Worm (Caenorhabditis elegans) whole organism, L1 larva: Measurements from ENCODE around the gene ZK795.2.

Source experiments
- C16A3.4 ChIP-seq: fragments of 150-350 bp; optimal IDR thresholded peaks from 2 replicates; lab custom pipeline; 2014; ENCODE audit warnings: missing biosample characterization, missing genetic modification characterization
- F16B12.6 ChIP-seq: fragments of 150-350 bp; optimal IDR thresholded peaks from 2 replicates; lab custom pipeline; 2014; ENCODE audit warnings: missing biosample characterization, missing genetic modification characterization
- aha-1 ChIP-seq: fragments of 150-350 bp; optimal IDR thresholded peaks from 2 replicates; lab custom pipeline; 2014; ENCODE audit warnings: missing biosample characterization, missing genetic modification characterization
- alr-1 ChIP-seq: fragments of 200-800 bp; sonication (Bioruptor generic); optimal IDR thresholded peaks from 2 replicates; lab custom pipeline; 2018; ENCODE audit warnings: borderline replicate concordance, mild to moderate bottlenecking, missing genetic modification characterization, missing compliant biosample characterization
- aly-2 ChIP-seq: fragments of 150-350 bp; optimal IDR thresholded peaks from 2 replicates; lab custom pipeline; 2014; ENCODE audit warnings: missing biosample characterization, missing genetic modification characterization
- ama-1 ChIP-seq: fragments of 150-350 bp; optimal IDR thresholded peaks from 2 replicates; lab custom pipeline; 2014
- blmp-1 ChIP-seq: fragments of 150-350 bp; optimal IDR thresholded peaks from 2 replicates; lab custom pipeline; 2014; ENCODE audit warnings: missing biosample characterization, missing genetic modification characterization
- ceh-8 ChIP-seq: fragments of 200-800 bp; sonication (Bioruptor generic); optimal IDR thresholded peaks from 2 replicates; lab custom pipeline; 2018; ENCODE audit warnings: mild to moderate bottlenecking, missing genetic modification characterization, moderate library complexity, missing compliant biosample characterization
- dsc-1 ChIP-seq: sonication (generic microtip); optimal IDR thresholded peaks from 2 replicates; lab custom pipeline; 2016; ENCODE audit warnings: mild to moderate bottlenecking, missing genetic modification characterization, missing compliant biosample characterization
- efl-1 ChIP-seq, 4 experiments: fragments of 150-350 bp; optimal IDR thresholded peaks in 3 of 4; peaks in 1 of 4; 1 replicate in 1 of 4; 2 replicates in 3 of 4; lab custom pipeline; 2014; ENCODE audit warnings: missing biosample characterization in 2 of 4, missing genetic modification characterization in 2 of 4, missing genetic modification reagents in 2 of 4
- efl-3 ChIP-seq: fragments of 200-800 bp; sonication (Bioruptor generic); optimal IDR thresholded peaks from 2 replicates; lab custom pipeline; 2018; ENCODE audit warnings: mild to moderate bottlenecking, missing genetic modification characterization, missing compliant biosample characterization
- egl-13 ChIP-seq: sonication (generic microtip); optimal IDR thresholded peaks from 2 replicates; lab custom pipeline; 2016; ENCODE audit warnings: missing genotype, missing genetic modification reagents, missing genetic modification characterization, missing compliant biosample characterization
- elt-3 ChIP-seq, 6 experiments: fragments of 150-350 bp in 1 of 6; sonication (generic microtip); optimal IDR thresholded peaks; 2 replicates each; lab custom pipeline; 2017 to 2018; ENCODE audit warnings: missing biosample characterization in 6 of 6, missing genetic modification characterization in 6 of 6, inconsistent platforms in 1 of 6
- fkh-10 ChIP-seq: sonication (generic microtip); optimal IDR thresholded peaks from 2 replicates; lab custom pipeline; 2017; ENCODE audit warnings: missing biosample characterization, missing genetic modification reagents, missing genetic modification characterization
- fkh-4 ChIP-seq: sonication (generic microtip); optimal IDR thresholded peaks from 2 replicates; lab custom pipeline; 2016; ENCODE audit warnings: missing compliant biosample characterization, missing genetic modification characterization, borderline replicate concordance
- fkh-8 ChIP-seq: sonication (generic microtip); optimal IDR thresholded peaks from 2 replicates; lab custom pipeline; 2016; ENCODE audit warnings: mild to moderate bottlenecking, missing genetic modification characterization, missing compliant biosample characterization
- fos-1 ChIP-seq: fragments of 150-350 bp; optimal IDR thresholded peaks from 2 replicates; lab custom pipeline; 2014; ENCODE audit warnings: missing biosample characterization, missing genetic modification characterization
- hlh-17 ChIP-seq: fragments of 200-800 bp; sonication (Bioruptor generic); optimal IDR thresholded peaks from 2 replicates; lab custom pipeline; 2018; ENCODE audit warnings: missing genetic modification characterization, mild to moderate bottlenecking, missing compliant biosample characterization, moderate library complexity, borderline replicate concordance
- irx-1 ChIP-seq: sonication (generic microtip); optimal IDR thresholded peaks from 2 replicates; lab custom pipeline; 2016; ENCODE audit warnings: missing genetic modification characterization, missing compliant biosample characterization
- isw-1 ChIP-seq: fragments of 200-800 bp; sonication (Bioruptor generic); IDR thresholded peaks from 2 replicates; pipeline ENCODE4 v1.3.6; 2022; ENCODE audit warnings: missing genetic modification characterization, missing compliant biosample characterization
- jun-1 ChIP-seq: fragments of 150-350 bp; optimal IDR thresholded peaks from 2 replicates; lab custom pipeline; 2014; ENCODE audit warnings: missing biosample characterization, missing genetic modification reagents, missing genetic modification characterization
- lin-14 ChIP-seq: fragments of 200-800 bp; sonication (Bioruptor generic); optimal IDR thresholded peaks from 2 replicates; lab custom pipeline; 2018; ENCODE audit warnings: mild to moderate bottlenecking, missing genetic modification characterization, moderate library complexity, missing compliant biosample characterization
- lin-39 ChIP-seq: fragments of 150-350 bp; optimal IDR thresholded peaks from 2 replicates; lab custom pipeline; 2014; ENCODE audit warnings: missing biosample characterization, missing genetic modification reagents, missing genetic modification characterization
- mdl-1 ChIP-seq, 2 experiments: fragments of 150-350 bp; optimal IDR thresholded peaks; 2 replicates each; lab custom pipeline; 2014 to 2017; ENCODE audit warnings: missing biosample characterization in 2 of 2, missing genetic modification characterization in 2 of 2, inconsistent platforms in 1 of 2
- nhr-19 ChIP-seq: fragments of 200-800 bp; sonication (Bioruptor generic); conservative IDR thresholded peaks from 2 replicates; pipeline ENCODE4 v1.3.6; 2022; ENCODE audit warnings: missing genetic modification characterization, missing compliant biosample characterization
- nhr-20 ChIP-seq: sonication (generic microtip); optimal IDR thresholded peaks from 2 replicates; lab custom pipeline; 2016; ENCODE audit warnings: mild to moderate bottlenecking, missing genetic modification characterization, missing compliant biosample characterization
- nhr-84 ChIP-seq: sonication (generic microtip); optimal IDR thresholded peaks from 2 replicates; lab custom pipeline; 2017; ENCODE audit warnings: missing biosample characterization, missing genetic modification characterization
- nhr-85 ChIP-seq: sonication (generic microtip); peaks from one replicate; lab custom pipeline; 2016; ENCODE audit warnings: missing genetic modification characterization, inconsistent platforms, missing compliant biosample characterization
- nhr-90 ChIP-seq: sonication (generic microtip); optimal IDR thresholded peaks from 2 replicates; lab custom pipeline; 2016; ENCODE audit warnings: mild to moderate bottlenecking, missing genetic modification characterization, missing compliant biosample characterization; ENCODE audit not compliant: poor library complexity
- sox-4 ChIP-seq: sonication (generic microtip); optimal IDR thresholded peaks from 2 replicates; lab custom pipeline; 2016; ENCODE audit warnings: missing genetic modification characterization, missing compliant biosample characterization
- unc-30 ChIP-seq: sonication (generic microtip); optimal IDR thresholded peaks from 2 replicates; lab custom pipeline; 2017; ENCODE audit warnings: missing biosample characterization, missing genetic modification characterization
- unc-86 ChIP-seq: sonication (generic microtip); optimal IDR thresholded peaks from 2 replicates; lab custom pipeline; 2016; ENCODE audit warnings: missing genetic modification characterization, missing compliant biosample characterization
- xbp-1 ChIP-seq: sonication (generic microtip); optimal IDR thresholded peaks from 2 replicates; lab custom pipeline; 2016; ENCODE audit warnings: missing genetic modification characterization, missing compliant biosample characterization
- ztf-4 ChIP-seq: fragments of 150-350 bp; optimal IDR thresholded peaks from 2 replicates; lab custom pipeline; 2014; ENCODE audit warnings: missing biosample characterization, missing genetic modification characterization

The ZK795.2 gene

ce11 chrIV:12542011-12542410 lies 16.8 kb downstream of the ZK795.2 start, which contains the start of gene ham-1:
Gene ham-1 (plus strand): TSS chrIV:12542183.
- TF ChIP-seq elt-3 (tag; optimal IDR thresholded peaks at IDR 0.05; lab: Kevin White, UChicago) (no peak), ama-1 (lab: Kevin White, UChicago) (no peak), hlh-17 (no peak), egl-13 (no peak), nhr-20 (tag; lab: Kevin White, UChicago) (no peak), aly-2 (tag; lab: Kevin White, UChicago) (no peak), fkh-8 (tag; lab: Kevin White, UChicago) (no peak), sox-4 (tag; lab: Kevin White, UChicago) (no peak), ceh-8 (no peak), unc-86 (tag; lab: Kevin White, UChicago) (no peak), C16A3.4 (tag; lab: Kevin White, UChicago) (no peak), lin-39 (tag; lab: Kevin White, UChicago) (no peak)

ce11 chrIV:12540242-12540641 lies 18.5 kb downstream of the ZK795.2 start:
- TF ChIP-seq unc-30, result no peak
- TF ChIP-seq mdl-1 (tag; optimal IDR thresholded peaks at IDR 0.05; lab: Kevin White, UChicago), result no peak
- TF ChIP-seq egl-13, result no peak
- peak; percentile 13 for TF ChIP-seq blmp-1 (tag; lab: Kevin White, UChicago)
- TF ChIP-seq elt-3 (tag; optimal IDR thresholded peaks at IDR 0.05; lab: Kevin White, UChicago), result no peak
- TF ChIP-seq nhr-85 (tag; lab: Kevin White, UChicago), result peak; percentile 84
- no peak for TF ChIP-seq irx-1
- TF ChIP-seq lin-14 (GFP tag; lab: Kevin White, UChicago), result peak; percentile 13

- no peak for TF ChIP-seq ztf-4 (tag; lab: Kevin White, UChicago)
- TF ChIP-seq xbp-1 (tag; lab: Kevin White, UChicago), result no peak
- no peak for TF ChIP-seq fkh-8 (tag; lab: Kevin White, UChicago)
- TF ChIP-seq lin-39 (tag; lab: Kevin White, UChicago), result no peak
- no peak for TF ChIP-seq elt-3 (tag; optimal IDR thresholded peaks at IDR 0.05; lab: Kevin White, UChicago)
- no peak for TF ChIP-seq fkh-10 (GFP tag; lab: Kevin White, UChicago)
- TF ChIP-seq F16B12.6 (tag; lab: Kevin White, UChicago), result no peak
- TF ChIP-seq fkh-4 (tag; lab: Kevin White, UChicago), result no peak
- TF ChIP-seq jun-1 (tag; lab: Kevin White, UChicago), result no peak
- TF ChIP-seq dsc-1, result no peak
- TF ChIP-seq aha-1, result no peak
- TF ChIP-seq alr-1, result no peak
- TF ChIP-seq isw-1, result no peak
- no peak for TF ChIP-seq nhr-90
- no peak for TF ChIP-seq blmp-1 (tag; lab: Kevin White, UChicago)
- TF ChIP-seq nhr-19 (GFP tag; lab: Robert Waterston, UW), result no peak
- TF ChIP-seq fos-1, result no peak
- TF ChIP-seq, all 84 proteins: peak for 0
These were observed 21.1 kb downstream of the ZK795.2 start for ce11 chrIV:12537694-12538093.

- TF ChIP-seq nhr-84 (tag; lab: Kevin White, UChicago) (no peak), aha-1 (no peak)
These were observed 22.4 kb downstream of the ZK795.2 start for ce11 chrIV:12536358-12536757.

- TF ChIP-seq elt-3 (tag; optimal IDR thresholded peaks at IDR 0.05; lab: Kevin White, UChicago) (no peak), lin-14 (GFP tag; lab: Kevin White, UChicago) (peak; percentile 1), efl-1 (optimal IDR thresholded peaks at IDR 0.05; lab: Kevin White, UChicago) (no peak), efl-1 (GFP tag; optimal IDR thresholded peaks at IDR 0.05 in 1 of 2; lab: Kevin White, UChicago) (peak in 1 of 2 experiments; percentile 66)
- TF ChIP-seq, all 84 proteins: peak for 2
These were observed 27.3 kb downstream of the ZK795.2 start for ce11 chrIV:12531464-12531863.

ce11 chrIV:12531047-12531446 lies 27.7 kb downstream of the ZK795.2 start, which contains the start of gene F53B2.5:
Gene F53B2.5 (minus strand): TSS chrIV:12531147.
- no peak for TF ChIP-seq efl-3 (GFP tag; lab: Kevin White, UChicago)
- TF ChIP-seq nhr-85 (tag; lab: Kevin White, UChicago), result peak; percentile 11
